Fruit fly (Drosophila melanogaster) whole organism, prepupa: ENCODE measurements around the gene CG14855.

ENCODE experiments used
- Blimp-1 ChIP-seq: fragments of 200-800 bp; sonication (Bioruptor generic); optimal IDR thresholded peaks from 3 replicates; lab custom pipeline; 2017; ENCODE audit warnings: missing biosample characterization, missing genetic modification characterization, mild to moderate bottlenecking, moderate library complexity, missing genetic modification reagents
- CG10631 ChIP-seq: fragments of 200-800 bp; sonication (Bioruptor generic); optimal IDR thresholded peaks from 2 replicates; lab custom pipeline; 2016; ENCODE audit warnings: missing biosample characterization, missing genetic modification characterization
- CG11762 ChIP-seq: fragments of 200-800 bp; sonication (Bioruptor generic); optimal IDR thresholded peaks from 3 replicates; lab custom pipeline; 2016; ENCODE audit warnings: missing biosample characterization, missing genetic modification characterization; ENCODE audit not compliant: insufficient read depth
- CG15336 ChIP-seq: fragments of 200-800 bp; sonication (Bioruptor generic); IDR thresholded peaks from 2 replicates; pipeline ENCODE4 v1.3.6; 2022; ENCODE audit warnings: missing biosample characterization, missing genetic modification characterization
- CG16779 ChIP-seq: fragments of 200-800 bp; sonication (Bioruptor generic); optimal IDR thresholded peaks from 3 replicates; lab custom pipeline; 2017; ENCODE audit warnings: missing biosample characterization, mild to moderate bottlenecking, missing genetic modification characterization
- CG3032 ChIP-seq: fragments of 200-800 bp; optimal IDR thresholded peaks from 2 replicates; lab custom pipeline; 2019; ENCODE audit warnings: missing biosample characterization, mild to moderate bottlenecking, missing genetic modification characterization, moderate library complexity
- CG31627 ChIP-seq: fragments of 200-800 bp; sonication (Bioruptor generic); optimal IDR thresholded peaks from 3 replicates; lab custom pipeline; 2016; ENCODE audit warnings: missing biosample characterization, missing genetic modification characterization
- CG32006 ChIP-seq: fragments of 200-800 bp; sonication (Bioruptor generic); optimal IDR thresholded peaks from 3 replicates; lab custom pipeline; 2017; ENCODE audit warnings: missing biosample characterization, mild to moderate bottlenecking, missing genetic modification characterization
- CG34406 ChIP-seq: fragments of 200-800 bp; sonication (Bioruptor generic); optimal IDR thresholded peaks from 3 replicates; lab custom pipeline; 2016; ENCODE audit warnings: missing biosample characterization, missing genetic modification characterization
- CG4318 ChIP-seq: fragments of 200-800 bp; sonication (Bioruptor generic); optimal IDR thresholded peaks from 3 replicates; lab custom pipeline; 2017; ENCODE audit warnings: missing biosample characterization, mild to moderate bottlenecking, missing genetic modification characterization
- CG6163 ChIP-seq: fragments of 200-800 bp; sonication (Bioruptor generic); IDR thresholded peaks from 3 replicates; pipeline ENCODE4 v1.3.6; 2022; ENCODE audit warnings: missing biosample characterization, missing genetic modification characterization
- CG6276 ChIP-seq: fragments of 200-800 bp; sonication (Bioruptor generic); optimal IDR thresholded peaks from 2 replicates; lab custom pipeline; 2017; ENCODE audit warnings: missing biosample characterization, mild to moderate bottlenecking, missing genetic modification characterization
- CG6792 ChIP-seq: fragments of 200-800 bp; sonication (Bioruptor generic); optimal IDR thresholded peaks from 3 replicates; lab custom pipeline; 2016; ENCODE audit warnings: missing biosample characterization, missing genetic modification characterization
- CG7368 ChIP-seq: fragments of 200-800 bp; sonication (Bioruptor generic); optimal IDR thresholded peaks from 3 replicates; lab custom pipeline; 2016; ENCODE audit warnings: missing biosample characterization, missing genetic modification characterization
- CG8119 ChIP-seq: fragments of 200-800 bp; sonication (Bioruptor generic); IDR thresholded peaks from 3 replicates; pipeline ENCODE4 v1.3.6; 2022; ENCODE audit warnings: missing biosample characterization, missing genetic modification characterization
- CG8319 ChIP-seq: fragments of 200-800 bp; sonication (Bioruptor generic); optimal IDR thresholded peaks from 3 replicates; lab custom pipeline; 2016; ENCODE audit warnings: missing biosample characterization, missing genetic modification characterization
- CG9139 ChIP-seq: fragments of 200-800 bp; sonication (Bioruptor generic); optimal IDR thresholded peaks from 3 replicates; lab custom pipeline; 2017; ENCODE audit warnings: missing biosample characterization, mild to moderate bottlenecking, missing genetic modification characterization
- Eip75B ChIP-seq: fragments of 200-800 bp; sonication (Bioruptor generic); optimal IDR thresholded peaks from 3 replicates; lab custom pipeline; 2016; ENCODE audit warnings: missing biosample characterization, missing genetic modification characterization
- Eip78C ChIP-seq: fragments of 200-800 bp; sonication (Bioruptor generic); peaks from one replicate; lab custom pipeline; 2016; ENCODE audit warnings: missing biosample characterization, missing genetic modification characterization
- Gug ChIP-seq: fragments of 200-800 bp; sonication (Bioruptor generic); IDR thresholded peaks from 2 replicates; pipeline ENCODE4 v1.3.6; 2022; ENCODE audit warnings: missing biosample characterization, missing genetic modification characterization
- Hr38 ChIP-seq: sonication (Bioruptor generic); optimal IDR thresholded peaks from 2 replicates; lab custom pipeline; 2016; ENCODE audit warnings: missing biosample characterization, missing genetic modification characterization
- Hr39 ChIP-seq: fragments of 200-800 bp; sonication (Bioruptor generic); optimal IDR thresholded peaks from 2 replicates; lab custom pipeline; 2016; ENCODE audit warnings: missing biosample characterization, missing genetic modification characterization
- Hr4 ChIP-seq: fragments of 200-800 bp; sonication (Bioruptor generic); optimal IDR thresholded peaks from 3 replicates; lab custom pipeline; 2016; ENCODE audit warnings: missing biosample characterization, missing genetic modification characterization
- Lpt ChIP-seq: fragments of 200-800 bp; sonication (Bioruptor generic); optimal IDR thresholded peaks from 3 replicates; lab custom pipeline; 2016; ENCODE audit warnings: missing biosample characterization, missing genetic modification characterization
- OdsH ChIP-seq: fragments of 200-800 bp; sonication (Bioruptor generic); optimal IDR thresholded peaks from 3 replicates; lab custom pipeline; 2016; ENCODE audit warnings: missing biosample characterization, missing genetic modification characterization
- Sox102F ChIP-seq: fragments of 200-800 bp; sonication (Bioruptor generic); optimal IDR thresholded peaks from 2 replicates; lab custom pipeline; 2016; ENCODE audit warnings: missing biosample characterization, mild to moderate bottlenecking, missing genetic modification characterization
- Sox14 ChIP-seq: fragments of 200-800 bp; sonication (Bioruptor generic); optimal IDR thresholded peaks from 3 replicates; lab custom pipeline; 2016; ENCODE audit warnings: missing biosample characterization, missing genetic modification characterization
- Sox15 ChIP-seq: fragments of 200-800 bp; sonication (Bioruptor generic); optimal IDR thresholded peaks from 3 replicates; lab custom pipeline; 2016; ENCODE audit warnings: missing biosample characterization, missing genetic modification characterization
- achi ChIP-seq: fragments of 200-800 bp; sonication (Bioruptor generic); optimal IDR thresholded peaks from 3 replicates; lab custom pipeline; 2016; ENCODE audit warnings: missing biosample characterization, missing genetic modification characterization
- eg ChIP-seq: fragments of 200-800 bp; sonication (Bioruptor generic); IDR thresholded peaks from 3 replicates; pipeline ENCODE4 v1.3.6; 2022; ENCODE audit warnings: missing biosample characterization, missing genetic modification characterization
- lz ChIP-seq: fragments of 200-800 bp; sonication (Bioruptor generic); optimal IDR thresholded peaks from 3 replicates; lab custom pipeline; 2016; ENCODE audit warnings: missing biosample characterization, missing genetic modification characterization
- pdm3 ChIP-seq: fragments of 200-800 bp; sonication (Bioruptor generic); optimal IDR thresholded peaks from 3 replicates; lab custom pipeline; 2016; ENCODE audit warnings: missing biosample characterization, missing genetic modification characterization
- salr ChIP-seq, 2 experiments: fragments of 200-800 bp; sonication (Bioruptor generic); optimal IDR thresholded peaks; 3 replicates each; lab custom pipeline; 2016 to 2018; ENCODE audit warnings: missing biosample characterization in 2 of 2, missing genetic modification characterization in 2 of 2, mild to moderate bottlenecking in 1 of 2
- spab ChIP-seq: fragments of 200-800 bp; sonication (Bioruptor generic); optimal IDR thresholded peaks from 2 replicates; lab custom pipeline; 2017; ENCODE audit warnings: missing biosample characterization, mild to moderate bottlenecking, missing genetic modification characterization, missing genetic modification reagents
- ss ChIP-seq, 2 experiments: fragments of 200-800 bp; sonication (Bioruptor generic); optimal IDR thresholded peaks; 2 replicates in 1 of 2; 3 replicates in 1 of 2; lab custom pipeline; 2017 to 2018; ENCODE audit warnings: mild to moderate bottlenecking in 2 of 2, missing biosample characterization in 2 of 2, missing genetic modification characterization in 2 of 2, moderate library complexity in 1 of 2
- svp ChIP-seq: fragments of 200-800 bp; sonication (Bioruptor generic); peaks from one replicate; lab custom pipeline; 2016; ENCODE audit warnings: missing biosample characterization, missing genetic modification characterization

CG14855 gene

dm6 chr3R:14758331-14758730, 37.8 kb upstream of the CG14855 start (continued):
- TF ChIP-seq Sox15 (GFP tag; lab: Kevin White, UChicago) (no peak), CG6792 (GFP tag; lab: Kevin White, UChicago) (no peak), CG16779 (tag; lab: Kevin White, UChicago) (no peak)

DNA sequence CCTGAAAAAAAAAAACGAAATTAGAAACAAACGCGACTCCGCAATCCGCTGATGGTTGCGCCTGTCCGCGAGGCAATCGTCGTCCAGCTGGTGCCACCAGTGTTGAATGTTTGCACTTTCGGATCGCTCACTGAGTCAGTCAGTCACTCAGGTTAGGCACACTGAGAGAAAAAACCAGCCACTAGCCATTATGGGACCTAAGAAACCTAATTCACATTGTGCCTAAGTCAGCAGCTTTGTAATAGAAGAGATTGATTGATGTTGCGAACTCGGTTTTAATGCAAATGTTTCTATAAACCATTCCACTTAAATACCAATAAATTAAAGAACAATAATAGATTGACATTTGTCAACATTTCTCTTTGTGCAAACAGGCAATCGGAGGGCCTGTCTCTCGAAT, 35.0 kb upstream of the CG14855 start:
- TF ChIP-seq CG9139 (GFP tag; lab: Kevin White, UChicago), result no peak
- TF ChIP-seq CG15336, result peak; percentile 77
- TF ChIP-seq CG8319 (GFP tag; lab: Kevin White, UChicago), result no peak
- TF ChIP-seq pdm3, result peak; percentile 12
- peak; percentile 65 for TF ChIP-seq CG8119 (GFP tag; lab: Robert Waterston, UW)
- peak; percentile 19 for TF ChIP-seq Lpt (GFP tag; lab: Kevin White, UChicago)
- TF ChIP-seq eg, result peak; percentile 5; the same call in 1 of the 3 replicates
- TF ChIP-seq Hr38 (GFP tag; lab: Kevin White, UChicago), result no peak
- no peak for TF ChIP-seq svp (GFP tag; lab: Kevin White, UChicago)
- TF ChIP-seq salr (GFP tag; optimal IDR thresholded peaks at IDR 0.05; lab: Kevin White, UChicago), result no peak
- TF ChIP-seq lz (GFP tag; lab: Kevin White, UChicago), result no peak
- peak; percentile 75 for TF ChIP-seq CG32006 (GFP tag; lab: Kevin White, UChicago)
- no peak for TF ChIP-seq Hr39
- TF ChIP-seq CG4318 (GFP tag; lab: Kevin White, UChicago), result peak; percentile 37
- peak; percentile 12 for TF ChIP-seq achi
- TF ChIP-seq Eip75B, result no peak
- TF ChIP-seq CG34406 (GFP tag; lab: Kevin White, UChicago), result no peak
- peak; percentile 68 for TF ChIP-seq Hr4 (GFP tag; lab: Kevin White, UChicago)
- 0 out of 2 replicates have a peak, but pooled peaks have one; percentile 19 for TF ChIP-seq Gug (GFP tag; lab: Robert Waterston, UW)
- TF ChIP-seq OdsH, result peak; percentile 47
- no peak for TF ChIP-seq CG3032 (tag; lab: Kevin White, UChicago)
- no peak for TF ChIP-seq ss (GFP tag; optimal IDR thresholded peaks at IDR 0.05; lab: Kevin White, UChicago)
- 0 out of 3 replicates have a peak, but pooled peaks have one; percentile 27 for TF ChIP-seq CG6163 (GFP tag; lab: Robert Waterston, UW)
- TF ChIP-seq CG31627 (GFP tag; lab: Kevin White, UChicago), result no peak

dm6 chr3R:14763487-14763886, 32.6 kb upstream of the CG14855 start:
- TF ChIP-seq CG32006 (GFP tag; lab: Kevin White, UChicago) (no peak), Hr39 (no peak), CG10631 (GFP tag; lab: Kevin White, UChicago) (no peak), Blimp-1 (GFP tag; lab: Kevin White, UChicago) (no peak), CG11762 (GFP tag; lab: Kevin White, UChicago) (no peak), Eip75B (no peak), CG6276 (GFP tag; lab: Kevin White, UChicago) (no peak), Hr4 (GFP tag; lab: Kevin White, UChicago) (no peak), Sox14 (no peak), lz (GFP tag; lab: Kevin White, UChicago) (no peak), Hr38 (GFP tag; lab: Kevin White, UChicago) (no peak), CG15336 (no peak), spab (GFP tag; lab: Kevin White, UChicago) (no peak), CG7368 (GFP tag; lab: Kevin White, UChicago) (no peak), CG4318 (GFP tag; lab: Kevin White, UChicago) (no peak), eg (no peak; the same call in 2 of the 3 replicates)
- TF ChIP-seq, all 60 proteins: peak for 0

- TF ChIP-seq Sox102F (GFP tag; lab: Kevin White, UChicago) (no peak), CG4318 (GFP tag; lab: Kevin White, UChicago) (no peak), svp (GFP tag; lab: Kevin White, UChicago) (peak; percentile 60), Eip78C (GFP tag; lab: Kevin White, UChicago) (peak; percentile 14)
Observed at dm6 chr3R:14764131-14764530, 32.0 kb upstream of the CG14855 start.
